Fruit fly (Drosophila melanogaster) ovary, adult (tissue): ENCODE data around the gene CG31019.

ENCODE experiments used
- CG17801 ChIP-seq: fragments of 200-800 bp; optimal IDR thresholded peaks from 2 replicates; lab custom pipeline; 2019; ENCODE audit warnings: missing biosample characterization, mild to moderate bottlenecking, missing genetic modification characterization, moderate library complexity; ENCODE audit not compliant: partially characterized antibody

CG31019 gene

DNA sequence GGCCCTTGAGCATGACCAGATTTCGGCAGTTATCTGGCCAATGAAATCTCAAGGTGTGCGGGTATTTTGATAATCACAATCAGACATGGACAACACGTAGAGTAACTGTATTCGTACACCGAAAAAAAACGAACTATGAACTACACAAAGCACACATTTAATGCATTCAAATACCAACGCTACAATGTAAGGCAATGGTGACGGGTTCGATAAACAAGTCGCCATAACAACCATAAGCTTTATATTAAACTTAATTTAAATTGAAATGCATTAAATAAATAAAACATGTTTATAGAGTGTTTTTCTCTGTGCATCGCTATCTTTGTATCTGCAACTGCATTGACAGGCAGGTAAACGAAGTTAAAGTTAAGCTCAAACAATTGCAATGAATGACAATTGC lies 6.6 kb upstream of the CG31019 start:
- no peak for TF ChIP-seq CG17801 (GFP tag; lab: Kevin White, UChicago)

DNA sequence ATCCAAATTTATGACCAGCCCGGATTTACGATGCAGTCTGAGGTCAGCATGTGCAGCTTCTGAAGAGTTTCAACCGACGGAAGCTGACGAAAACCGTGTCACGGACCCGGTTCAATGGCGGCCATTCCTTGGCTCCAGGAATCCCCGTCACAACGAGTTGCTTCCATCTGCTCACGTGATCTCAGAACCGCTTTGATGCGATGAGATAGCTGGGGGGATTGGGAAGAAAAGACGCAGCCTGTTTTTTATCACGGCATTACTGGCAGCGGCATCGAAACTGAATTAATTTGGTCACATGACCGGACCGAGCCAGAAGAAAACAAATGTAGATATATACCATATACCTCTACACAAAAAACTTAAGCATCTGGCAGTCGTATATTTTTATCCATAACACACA lies 6.0 kb upstream of the CG31019 start:
- no peak for TF ChIP-seq CG17801 (GFP tag; lab: Kevin White, UChicago)

DNA sequence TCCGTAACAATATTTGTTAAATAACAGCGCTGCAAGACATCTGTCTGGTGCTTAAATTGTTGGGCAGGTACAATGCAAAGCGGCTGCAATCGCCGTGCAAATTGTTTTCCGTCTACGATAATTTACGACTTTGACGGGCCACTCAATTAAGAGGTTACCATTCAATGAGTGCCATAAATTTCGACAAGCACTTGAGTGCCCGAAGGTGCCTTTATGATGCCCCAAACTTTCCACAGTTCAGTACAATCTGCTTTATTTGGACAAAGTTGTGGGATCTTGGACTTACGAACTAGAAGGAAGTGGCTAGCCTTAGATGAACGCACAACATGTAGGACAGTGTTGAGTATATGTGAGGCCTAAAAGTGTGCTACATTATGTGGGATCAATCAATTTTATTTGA lies 4.1 kb upstream of the CG31019 start:
- no peak for TF ChIP-seq CG17801 (GFP tag; lab: Kevin White, UChicago)

DNA sequence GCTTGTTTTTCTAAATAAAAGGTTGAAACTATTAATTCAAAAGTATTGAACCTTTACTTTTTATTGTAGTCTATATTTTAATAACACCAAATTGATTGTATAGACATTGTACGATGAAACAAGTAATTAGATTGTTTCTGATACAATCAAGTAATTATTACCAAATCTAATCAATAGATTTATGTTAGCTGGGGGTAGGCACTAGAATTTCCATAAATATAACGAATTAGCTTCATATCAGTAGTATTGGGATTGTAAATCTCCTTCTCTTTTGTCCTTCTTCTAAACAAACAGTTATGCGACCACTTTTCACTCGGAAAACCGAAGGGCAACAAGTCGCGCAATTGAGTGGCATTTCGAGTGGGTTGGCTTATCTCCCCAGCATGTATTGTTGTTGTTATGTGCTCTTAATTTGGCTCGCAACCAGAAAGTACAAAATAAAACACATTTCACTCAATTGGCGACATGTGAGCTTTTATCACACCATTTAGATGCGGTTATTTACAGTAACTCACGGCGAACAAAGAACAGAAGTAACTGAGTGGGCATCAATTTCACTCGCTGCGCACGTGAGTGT lies 2.7 kb downstream of the CG31019 start:
- no peak for TF ChIP-seq CG17801 (GFP tag; lab: Kevin White, UChicago)

DNA sequence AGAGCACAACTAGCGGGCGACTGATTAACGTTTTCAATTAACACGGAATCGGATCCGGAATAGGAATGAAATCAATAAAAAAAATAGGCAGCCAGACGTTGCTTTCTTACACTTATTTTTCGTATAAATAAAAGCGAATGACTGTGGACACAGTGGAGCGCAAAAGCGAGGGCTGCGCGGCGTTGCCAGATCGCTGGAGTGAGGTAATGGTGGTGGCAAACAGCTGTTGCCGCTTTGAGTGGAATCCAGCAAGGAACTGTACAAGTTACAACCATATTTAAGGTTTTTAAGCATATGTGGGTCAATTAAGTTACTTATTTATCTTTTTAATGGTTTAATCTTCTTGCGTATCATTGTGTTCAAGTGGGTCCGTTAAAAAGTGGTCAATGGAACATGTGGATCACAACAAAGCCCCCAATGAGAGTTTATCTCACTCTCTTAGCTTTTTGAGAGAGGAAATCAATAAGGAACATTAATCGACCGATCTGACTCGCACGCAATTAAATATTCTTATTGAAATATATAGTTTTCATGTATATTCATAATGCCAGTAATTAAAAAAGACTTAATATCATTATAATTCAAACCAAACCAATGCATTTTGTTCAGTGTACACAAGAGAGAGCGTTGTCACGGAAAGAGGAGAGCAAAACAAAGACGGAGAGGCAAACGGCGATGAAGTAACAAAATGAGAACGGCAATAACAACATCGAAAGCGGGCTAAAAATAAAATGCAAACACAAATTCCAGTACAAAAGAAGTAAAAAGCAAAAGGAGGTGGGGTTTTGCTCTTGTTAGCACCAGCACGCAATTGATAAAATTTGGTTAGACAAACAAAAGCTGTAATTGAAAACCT lies 3.6 kb downstream of the CG31019 start:
- TF ChIP-seq CG17801 (GFP tag; lab: Kevin White, UChicago): peak; percentile 88

DNA sequence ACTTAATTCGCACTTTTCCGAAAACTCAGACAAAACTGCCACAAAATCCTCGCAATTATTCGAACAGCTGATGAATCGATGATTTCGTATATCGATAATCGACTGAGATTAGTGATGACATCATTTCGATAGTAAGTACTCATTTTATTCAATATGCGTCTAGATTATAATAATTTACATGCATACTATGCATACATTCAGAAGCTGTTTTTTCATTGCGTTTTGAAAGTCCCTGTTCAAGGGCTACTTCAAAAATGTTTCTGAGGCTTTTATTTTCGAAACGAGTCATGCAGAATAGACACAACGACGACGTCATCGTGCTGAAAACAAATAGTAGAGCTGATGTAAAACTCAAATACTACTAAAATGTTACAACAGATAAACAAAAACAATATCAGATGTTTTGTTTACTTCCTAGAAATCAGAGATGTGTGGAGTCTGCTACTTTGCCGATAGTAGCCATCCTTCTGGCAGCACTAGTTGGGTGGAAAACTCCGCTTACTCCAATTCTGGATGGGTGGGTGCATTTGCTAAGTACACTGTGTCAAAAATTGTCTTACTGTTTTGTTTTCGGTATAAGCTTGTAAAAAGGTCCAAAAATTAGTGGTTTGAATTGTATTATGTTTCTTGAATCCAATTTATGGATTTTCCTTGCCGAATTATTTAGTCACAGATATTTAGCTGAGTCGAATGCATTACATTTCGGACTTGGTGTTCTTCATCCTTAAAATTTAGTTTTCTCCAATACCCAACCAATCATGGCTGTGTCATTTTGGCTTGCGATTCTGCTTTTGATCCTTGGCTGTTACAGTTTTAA lies 4.8 kb downstream of the CG31019 start, which contains the start of the genes CG2246 and CG31021:
TSS of gene CG2246 (minus strand) at position 50 of the 817 bp plus-strand sequence.
TSS of gene CG31021 (plus strand) at position 767 of the 817 bp plus-strand sequence.
- peak; percentile 37 for TF ChIP-seq CG17801 (GFP tag; lab: Kevin White, UChicago)

DNA sequence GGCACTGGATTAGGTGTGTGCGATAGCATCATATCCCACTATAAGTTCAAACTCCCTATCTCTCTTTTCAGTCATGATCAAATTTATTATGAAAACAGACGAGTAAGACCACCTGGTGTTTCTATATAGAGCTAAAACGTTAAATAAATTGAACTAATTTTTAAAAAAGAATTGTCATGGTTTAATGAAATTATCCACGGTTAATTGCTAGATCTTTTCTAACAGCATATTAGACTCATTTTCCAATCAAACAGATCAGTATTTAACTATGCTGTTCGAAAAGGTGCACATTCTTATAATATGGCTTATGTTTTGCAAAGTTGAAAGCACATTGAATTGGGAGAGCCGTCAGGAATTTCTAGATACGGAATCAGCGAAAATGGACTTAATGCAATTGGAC lies 7.1 kb downstream of the CG31019 start, which contains the start of gene PH4alphaNE3:
TSS of gene PH4alphaNE3 (plus strand) at position 301 of the 400 bp plus-strand sequence.
- no peak for TF ChIP-seq CG17801 (GFP tag; lab: Kevin White, UChicago)

DNA sequence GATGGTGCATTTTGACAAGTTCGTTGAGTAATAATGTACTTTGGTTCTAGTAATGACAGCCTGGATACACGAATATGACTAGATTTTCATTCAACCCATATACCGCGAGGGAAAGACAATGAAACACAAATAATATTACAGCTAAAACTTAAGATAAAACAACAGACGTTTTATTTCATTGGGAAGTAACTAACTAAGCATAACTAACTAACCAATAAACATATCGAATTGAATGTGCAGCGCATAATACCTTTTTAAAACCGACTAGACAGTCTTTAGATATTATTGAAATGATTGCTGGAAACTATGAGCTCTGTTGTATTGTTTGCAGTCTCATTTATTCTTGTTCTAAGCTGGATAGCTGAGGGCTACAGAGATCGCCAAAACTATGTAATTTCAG lies 9.1 kb downstream of the CG31019 start, which contains the start of gene CG31016:
TSS of gene CG31016 (plus strand) at position 301 of the 400 bp plus-strand sequence.
- no peak for TF ChIP-seq CG17801 (GFP tag; lab: Kevin White, UChicago)

DNA sequence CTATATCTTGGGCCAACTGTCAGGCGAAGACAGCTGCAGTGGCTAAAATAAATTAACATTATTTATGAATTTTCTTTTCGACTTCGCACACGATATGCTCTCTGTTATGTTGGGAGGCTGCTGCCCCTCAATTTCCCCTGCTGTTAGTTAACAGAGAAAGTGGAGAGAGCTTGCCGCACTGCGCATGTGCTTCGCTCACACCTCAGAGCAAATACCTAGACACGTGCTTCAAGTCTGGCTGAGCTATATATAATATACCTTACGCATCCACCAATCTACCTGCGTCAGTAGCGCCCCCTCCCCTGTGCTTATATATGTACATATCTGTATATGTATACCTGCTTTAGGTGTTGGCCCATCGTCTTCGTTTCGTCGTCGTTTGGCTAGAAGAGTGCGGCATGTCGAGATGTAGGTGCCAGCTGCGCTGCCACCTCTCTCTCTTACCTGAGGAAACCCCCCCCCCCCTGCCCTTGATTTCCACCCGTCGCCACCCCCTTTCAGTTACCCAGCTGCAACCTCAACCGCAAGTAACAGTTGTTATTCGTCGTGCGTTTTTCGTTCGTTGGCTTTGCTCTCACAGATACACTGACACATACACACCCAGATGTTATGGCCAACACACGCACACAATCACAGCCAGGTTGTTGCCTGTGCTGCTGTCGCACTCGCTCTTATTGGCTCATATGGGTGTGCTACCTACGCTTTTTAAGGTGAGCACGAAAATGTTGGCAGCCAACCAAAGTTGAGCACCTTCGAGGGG lies 19.5 kb downstream of the CG31019 start:
- TF ChIP-seq CG17801 (GFP tag; lab: Kevin White, UChicago): no peak

DNA sequence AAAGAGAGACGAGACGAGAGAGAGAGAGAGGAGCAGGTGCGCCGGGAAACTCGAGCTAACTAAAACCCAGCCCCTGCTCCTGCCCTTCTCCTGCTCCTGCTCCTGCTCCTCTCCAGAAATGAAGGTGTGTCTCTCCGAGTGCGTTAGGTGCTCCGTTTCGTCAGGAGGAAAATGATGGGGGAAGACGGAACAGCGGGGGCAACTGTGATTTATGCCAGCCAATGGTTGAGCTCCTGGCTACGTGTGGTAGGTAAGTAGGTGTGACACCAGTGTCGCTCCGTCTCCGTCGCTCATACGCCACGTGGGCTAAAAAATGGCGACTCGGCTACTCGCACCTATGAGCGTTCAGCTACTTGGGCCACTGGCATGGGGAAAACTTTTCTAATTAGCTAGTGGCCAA lies 20.7 kb downstream of the CG31019 start:
- no peak for TF ChIP-seq CG17801 (GFP tag; lab: Kevin White, UChicago)

DNA sequence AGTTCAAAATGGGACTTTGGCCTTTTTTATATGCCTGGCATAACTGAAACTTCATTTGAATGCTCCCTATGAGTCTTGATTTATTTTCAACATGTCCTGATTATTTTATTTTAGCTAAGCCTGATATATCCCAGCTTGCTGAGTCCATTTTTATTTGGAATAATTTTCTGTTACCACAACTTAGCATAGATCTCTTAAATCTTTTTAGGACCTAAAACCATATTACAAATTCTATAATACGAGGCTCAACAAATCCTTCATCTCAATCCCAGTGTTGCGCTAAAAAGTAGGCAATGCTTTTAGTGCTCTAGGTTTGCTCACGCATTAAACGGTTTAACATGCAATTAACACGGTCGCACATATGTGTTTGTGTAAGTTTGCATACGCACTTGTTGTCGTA lies 25.0 kb downstream of the CG31019 start, which contains the start of gene CG44954:
TSS of gene CG44954 (minus strand) at position 101 of the 400 bp plus-strand sequence.
- no peak for TF ChIP-seq CG17801 (GFP tag; lab: Kevin White, UChicago)

DNA sequence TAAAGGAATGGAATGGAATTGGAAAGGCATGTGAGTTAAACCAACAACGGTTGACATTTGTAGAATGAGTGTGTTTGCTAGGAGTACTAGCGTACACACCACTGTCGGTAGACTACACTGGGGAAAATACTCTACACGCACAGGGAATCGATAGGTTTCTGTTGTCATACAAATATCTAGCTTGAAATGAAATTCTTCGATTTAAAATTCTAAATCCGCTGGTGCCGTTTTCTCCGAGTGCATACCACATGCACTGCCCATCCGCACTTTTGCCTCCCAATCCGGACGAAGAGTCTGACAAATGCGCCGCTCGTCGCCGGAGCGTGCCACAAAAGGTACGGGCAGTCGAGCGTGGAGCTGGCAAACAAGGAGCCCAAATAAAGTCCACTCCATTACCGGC lies 32.1 kb downstream of the CG31019 start, which contains the start of gene CG2267:
TSS of gene CG2267 (minus strand) at position 101 of the 400 bp plus-strand sequence.
- no peak for TF ChIP-seq CG17801 (GFP tag; lab: Kevin White, UChicago)

DNA sequence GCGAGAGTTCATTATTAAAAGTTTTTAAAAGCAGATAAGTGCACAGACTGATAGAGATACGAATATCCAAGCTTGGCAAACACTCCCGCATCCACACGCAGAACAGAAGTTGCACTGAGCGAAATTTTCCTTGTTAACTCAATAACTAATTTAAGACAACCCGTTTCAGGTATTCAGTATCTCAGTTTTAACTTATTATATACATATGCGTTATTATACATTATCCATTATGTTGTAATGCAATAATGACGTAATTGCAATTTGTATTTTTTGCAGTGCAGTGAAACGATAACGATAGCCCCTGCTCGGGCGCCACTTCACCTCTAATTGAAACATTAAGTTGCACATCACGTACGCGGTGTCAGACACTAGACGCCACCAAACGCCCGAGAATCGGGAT lies 46.4 kb downstream of the CG31019 start:
- TF ChIP-seq CG17801 (GFP tag; lab: Kevin White, UChicago): no peak

DNA sequence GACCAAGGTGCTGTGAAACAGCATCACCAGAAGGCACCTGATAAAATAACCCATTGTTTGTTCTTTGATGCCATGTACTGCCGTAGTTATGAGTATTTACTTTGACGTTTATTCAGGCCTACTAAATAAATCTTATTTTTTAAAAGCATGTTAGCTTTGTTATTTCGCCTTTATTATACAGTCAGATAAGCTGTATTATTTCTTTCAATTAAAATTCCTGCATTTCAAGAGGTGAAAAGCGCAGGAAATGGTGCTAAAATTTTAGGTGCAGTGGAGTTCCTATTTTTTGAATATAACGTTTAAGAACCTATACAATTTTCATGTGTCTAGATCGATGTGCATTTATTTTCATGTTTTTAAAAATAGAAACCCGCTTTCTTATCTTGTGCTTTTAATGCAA lies 49.0 kb downstream of the CG31019 start, which contains the start of gene CG31013:
TSS of gene CG31013 (minus strand) at position 101 of the 400 bp plus-strand sequence.
- no peak for TF ChIP-seq CG17801 (GFP tag; lab: Kevin White, UChicago)
